Worm (Caenorhabditis elegans): ENCODE results near the gene T12A7.9.

ce11 chrIV:11745340-11745739, 10.5 kb downstream of the T12A7.9 start, which contains the start of gene gem-4:
- TF ChIP-seq ama-1 (optimal IDR thresholded peaks at IDR 0.05): no peak
- no peak for TF ChIP-seq ztf-11 (tag; optimal IDR thresholded peaks at IDR 0.05)
- TF ChIP-seq daf-12 (tag; optimal IDR thresholded peaks at IDR 0.05): no peak
- no peak for TF ChIP-seq aly-2 (tag; optimal IDR thresholded peaks at IDR 0.05)
- TF ChIP-seq lsy-12 (tag; optimal IDR thresholded peaks at IDR 0.05): no peak
- TF ChIP-seq pha-4 (tag; optimal IDR thresholded peaks at IDR 0.05): peak; percentile 28
- no peak for TF ChIP-seq tbx-2 (tag; optimal IDR thresholded peaks at IDR 0.05)
- TF ChIP-seq skn-1 (tag; optimal IDR thresholded peaks at IDR 0.05): no peak
- no peak for TF ChIP-seq nfya-1 (tag; optimal IDR thresholded peaks at IDR 0.05; ENCODE audit: insufficient read depth)
